Fruit fly (Drosophila melanogaster): ENCODE measurements around the gene CG1354.

- TF ChIP-seq h (optimal IDR thresholded peaks at IDR 0.05) (no peak), psq (optimal IDR thresholded peaks at IDR 0.05) (no peak), Sin3A (optimal IDR thresholded peaks at IDR 0.05) (no peak), ttk (optimal IDR thresholded peaks at IDR 0.05) (no peak)
Observed at dm6 chrX:9794290-9794689, 15.7 kb downstream of the CG1354 start.

Data from Kc167 (cell line).